Worm (Caenorhabditis elegans) whole organism, L1 larva: ENCODE measurements around the gene F01G10.10.

Source experiments
- C04F5.9 ChIP-seq: sonication (generic microtip); optimal IDR thresholded peaks from 2 replicates; lab custom pipeline; 2016; ENCODE audit warnings: missing genetic modification characterization, missing compliant biosample characterization
- ceh-8 ChIP-seq: fragments of 200-800 bp; sonication (Bioruptor generic); optimal IDR thresholded peaks from 2 replicates; lab custom pipeline; 2018; ENCODE audit warnings: mild to moderate bottlenecking, missing genetic modification characterization, moderate library complexity, missing compliant biosample characterization
- ceh-82 ChIP-seq, 3 experiments: fragments of 150-350 bp in 1 of 3; sonication (generic microtip) in 2 of 3; optimal IDR thresholded peaks; 2 replicates each; lab custom pipeline; 2014 to 2017; ENCODE audit warnings: missing biosample characterization in 3 of 3, missing genetic modification characterization in 3 of 3
- elt-3 ChIP-seq, 6 experiments: fragments of 150-350 bp in 1 of 6; sonication (generic microtip); optimal IDR thresholded peaks; 2 replicates each; lab custom pipeline; 2017 to 2018; ENCODE audit warnings: missing biosample characterization in 6 of 6, missing genetic modification characterization in 6 of 6, inconsistent platforms in 1 of 6
- fos-1 ChIP-seq: fragments of 150-350 bp; optimal IDR thresholded peaks from 2 replicates; lab custom pipeline; 2014; ENCODE audit warnings: missing biosample characterization, missing genetic modification characterization
- lin-13 ChIP-seq: fragments of 150-350 bp; optimal IDR thresholded peaks from 2 replicates; lab custom pipeline; 2014; ENCODE audit warnings: missing biosample characterization, missing genetic modification reagents, missing genetic modification characterization
- nhr-11 ChIP-seq: fragments of 150-350 bp; optimal IDR thresholded peaks from 2 replicates; lab custom pipeline; 2014; ENCODE audit warnings: missing biosample characterization, missing genetic modification characterization
- nhr-237 ChIP-seq: fragments of 150-350 bp; optimal IDR thresholded peaks from 2 replicates; lab custom pipeline; 2014; ENCODE audit warnings: missing biosample characterization, missing genetic modification characterization
- nhr-28 ChIP-seq: fragments of 150-350 bp; optimal IDR thresholded peaks from 2 replicates; lab custom pipeline; 2014; ENCODE audit warnings: missing biosample characterization, missing genetic modification characterization
- snpc-4 ChIP-seq: fragments of 150-350 bp; optimal IDR thresholded peaks from 2 replicates; lab custom pipeline; 2014; ENCODE audit warnings: missing biosample characterization, missing genetic modification characterization
- unc-62 ChIP-seq: fragments of 150-350 bp; optimal IDR thresholded peaks from 2 replicates; lab custom pipeline; 2014; ENCODE audit warnings: missing biosample characterization, missing genetic modification reagents, missing genetic modification characterization
- ztf-4 ChIP-seq: fragments of 150-350 bp; optimal IDR thresholded peaks from 2 replicates; lab custom pipeline; 2014; ENCODE audit warnings: missing biosample characterization, missing genetic modification characterization

ce11 chrIV:10251261-10251660 is 5.3 kb downstream of the F01G10.10 start:
- TF ChIP-seq ceh-82 (tag; optimal IDR thresholded peaks at IDR 0.05; lab: Kevin White, UChicago) (no peak), unc-62 (GFP tag; lab: Kevin White, UChicago) (no peak), ztf-4 (tag; lab: Kevin White, UChicago) (no peak), fos-1 (tag; lab: Kevin White, UChicago) (no peak), nhr-28 (tag; lab: Kevin White, UChicago) (no peak), snpc-4 (no peak), lin-13 (GFP tag; lab: Kevin White, UChicago) (no peak), ceh-8 (GFP tag; lab: Kevin White, UChicago) (no peak), elt-3 (tag; optimal IDR thresholded peaks at IDR 0.05; lab: Kevin White, UChicago) (peak in 2 of 6 experiments; percentile 76 to 78), nhr-11 (tag; lab: Kevin White, UChicago) (no peak), C04F5.9 (tag; lab: Kevin White, UChicago) (no peak), nhr-237 (tag; lab: Kevin White, UChicago) (no peak)
